Fruit fly (Drosophila melanogaster): Measurements from ENCODE around the gene fy.
A peak's percentile ranks its signal among the peaks of the same experiment; 100 is the strongest.

fy gene

DNA sequence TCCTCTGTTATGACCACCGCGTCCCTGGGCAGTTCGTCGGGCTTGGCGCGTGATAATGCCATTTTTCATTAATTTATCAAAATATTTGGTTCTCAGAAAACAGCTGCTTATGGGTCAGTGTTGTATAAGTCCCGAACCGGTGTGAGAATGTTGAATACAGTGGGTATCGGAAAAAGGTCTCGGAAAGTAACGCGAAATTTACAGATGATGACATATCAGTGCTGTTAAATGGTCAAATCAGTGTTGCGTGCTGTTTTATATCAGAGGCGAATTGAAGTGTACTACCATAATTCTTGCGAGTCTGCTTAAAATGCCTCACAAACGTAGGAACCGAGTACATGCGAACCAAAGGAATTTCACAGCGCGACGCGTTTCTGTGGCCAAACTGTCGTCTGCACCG, 20.4 kb downstream of the fy start, which contains the start of the genes CG13392 and Rcd4 (continued):
- TF ChIP-seq CG4328 (GFP tag; optimal IDR thresholded peaks at IDR 0.05) (peak; percentile 35), sens (GFP tag) (peak; percentile 91), CG4617 (GFP tag; optimal IDR thresholded peaks at IDR 0.05; ENCODE audit: borderline replicate concordance) (peak; percentile 84), scrt (GFP tag; optimal IDR thresholded peaks at IDR 0.05) (peak; percentile 41), CG14860 (GFP tag; IDR thresholded peaks at IDR 0.05; ENCODE audit: partially characterized antibody) (peak; percentile 44; the same call in 2 of the 3 replicates), CG11093 (GFP tag; IDR thresholded peaks at IDR 0.05) (no peak), Atf-2 (GFP tag; optimal IDR thresholded peaks at IDR 0.05) (peak; percentile 31), CG6813 (GFP tag; optimal IDR thresholded peaks at IDR 0.05) (peak; percentile 45), CG10147 (GFP tag; optimal IDR thresholded peaks at IDR 0.05) (peak; percentile 58), corto (GFP tag; optimal IDR thresholded peaks at IDR 0.05) (peak; percentile 38), bbx (GFP tag; IDR thresholded peaks at IDR 0.05; ENCODE audit: partially characterized antibody) (peak; percentile 79), CG31388 (GFP tag; optimal IDR thresholded peaks at IDR 0.05) (no peak), CG15073 (GFP tag; optimal IDR thresholded peaks at IDR 0.05) (no peak), CG2712 (tag; optimal IDR thresholded peaks at IDR 0.05) (peak; percentile 46), insv (GFP tag; optimal IDR thresholded peaks at IDR 0.05) (peak in 1 of 2 experiments; percentile 42), sug (tag; optimal IDR thresholded peaks at IDR 0.05) (peak; percentile 52), CG18476 (GFP tag; optimal IDR thresholded peaks at IDR 0.05) (peak; percentile 28), CG5953 (GFP tag; IDR thresholded peaks at IDR 0.05) (no peak), CG7786 (GFP tag; optimal IDR thresholded peaks at IDR 0.05) (peak; percentile 88), abd-A (tag; optimal IDR thresholded peaks at IDR 0.05) (peak; percentile 31), CG5180 (GFP tag; optimal IDR thresholded peaks at IDR 0.05) (no peak), Ssrp (tag; optimal IDR thresholded peaks at IDR 0.05) (no peak), Dfd (GFP tag; optimal IDR thresholded peaks at IDR 0.05) (no peak), CG17328 (GFP tag; IDR thresholded peaks at IDR 0.05) (0 out of 2 replicates have a peak, but pooled peaks have one; percentile 18), CG1024 (GFP tag; IDR thresholded peaks at IDR 0.05) (0 out of 2 replicates have a peak, but pooled peaks have one; percentile 16), CG3726 (GFP tag; IDR thresholded peaks at IDR 0.05) (no peak), D (optimal IDR thresholded peaks at IDR 0.05) (no peak), D (GFP tag; optimal IDR thresholded peaks at IDR 0.05) (no peak), wek (GFP tag; optimal IDR thresholded peaks at IDR 0.05) (no peak), hkb (optimal IDR thresholded peaks at IDR 0.05) (no peak), hkb (GFP tag; IDR thresholded peaks at IDR 0.05) (peak; percentile 51), Lim3 (GFP tag; IDR thresholded peaks at IDR 0.05) (no peak), Oli (tag; optimal IDR thresholded peaks at IDR 0.05) (no peak), gsb-n (tag; optimal IDR thresholded peaks at IDR 0.05) (peak; percentile 21), CTCF (GFP tag; optimal IDR thresholded peaks at IDR 0.05) (peak; percentile 11), PHDP (tag; optimal IDR thresholded peaks at IDR 0.05) (peak; percentile 58), fu2 (GFP tag; optimal IDR thresholded peaks at IDR 0.05) (peak; percentile 74), HmgD (GFP tag; optimal IDR thresholded peaks at IDR 0.05) (peak; percentile 63), Fer2 (tag; optimal IDR thresholded peaks at IDR 0.05) (peak; percentile 22), da (GFP tag; optimal IDR thresholded peaks at IDR 0.05) (peak; percentile 23), Rfx (GFP tag; IDR thresholded peaks at IDR 0.05) (peak; percentile 88), CG4820 (GFP tag; optimal IDR thresholded peaks at IDR 0.05) (peak; percentile 46), pros (GFP tag; optimal IDR thresholded peaks at IDR 0.05) (no peak), org-1 (GFP tag; optimal IDR thresholded peaks at IDR 0.05) (peak; percentile 20), CG13123 (GFP tag; optimal IDR thresholded peaks at IDR 0.05) (no peak), CG13287 (GFP tag; IDR thresholded peaks at IDR 0.05; ENCODE audit: partially characterized antibody) (peak; percentile 80), lmd (GFP tag; IDR thresholded peaks at IDR 0.05) (peak; percentile 38; the same call in 1 of the 2 replicates), CG4404 (GFP tag; IDR thresholded peaks at IDR 0.05) (peak; percentile 48; the same call in 1 of the 2 replicates), vnd (GFP tag; IDR thresholded peaks at IDR 0.05; ENCODE audit: partially characterized antibody) (0 out of 3 replicates have a peak, but pooled peaks have one; percentile 16), CG18764 (GFP tag; optimal IDR thresholded peaks at IDR 0.05) (peak; percentile 70), ewg (GFP tag; optimal IDR thresholded peaks at IDR 0.05) (peak; percentile 20)
